Fruit fly (Drosophila melanogaster): ENCODE data around the gene inaF-A.

The inaF-A gene

DNA sequence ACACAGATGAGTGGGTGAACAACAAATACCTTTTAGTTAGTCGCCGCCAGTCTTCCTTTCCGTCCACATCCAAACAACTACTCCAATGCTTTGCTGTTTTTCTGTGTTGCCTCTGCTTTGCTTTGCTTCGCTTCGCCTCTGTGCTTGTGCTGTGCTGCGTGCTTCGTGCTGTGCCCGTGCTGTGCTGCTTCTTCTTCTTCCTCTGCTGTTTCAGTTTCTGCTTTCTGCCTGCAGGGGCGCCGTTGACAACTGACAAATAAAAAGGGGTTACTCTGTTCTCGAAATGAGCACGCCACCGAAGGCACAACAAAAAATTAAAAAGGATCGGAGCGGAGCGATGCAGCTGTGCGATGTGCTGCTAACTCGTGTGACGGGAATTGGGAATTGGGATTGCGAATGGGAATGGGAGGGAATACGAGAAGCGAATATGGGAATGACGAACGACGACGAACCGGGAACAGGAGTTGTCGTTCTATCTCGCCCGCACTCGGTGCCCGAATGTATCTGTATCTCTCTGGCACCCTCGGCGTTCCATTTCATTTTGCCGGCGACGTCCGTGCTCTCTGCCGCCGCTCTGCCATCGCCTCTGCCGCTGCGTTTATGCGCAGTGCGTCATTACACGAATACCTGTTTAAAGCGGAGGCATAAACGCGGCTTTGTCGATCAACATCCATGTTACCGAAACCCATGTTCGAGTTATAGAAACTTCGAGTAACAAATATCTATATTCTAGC, 19.0 kb downstream of the inaF-A start (continued):
- TF ChIP-seq CG15514 (GFP tag; optimal IDR thresholded peaks at IDR 0.05) (peak; percentile 77), grau (tag; optimal IDR thresholded peaks at IDR 0.05) (peak; percentile 73), chm (GFP tag; IDR thresholded peaks at IDR 0.05) (peak; percentile 42; the same call in 1 of the 2 replicates), Elba2 (GFP tag; optimal IDR thresholded peaks at IDR 0.05) (no peak), btn (GFP tag; optimal IDR thresholded peaks at IDR 0.05) (no peak), gcm2 (GFP tag; optimal IDR thresholded peaks at IDR 0.05) (no peak), seq (GFP tag; IDR thresholded peaks at IDR 0.05) (peak; percentile 62), Trl (optimal IDR thresholded peaks at IDR 0.05) (peak in 1 of 2 experiments; percentile 30), Trl (GFP tag; optimal IDR thresholded peaks at IDR 0.05) (peak; percentile 18), CG18599 (GFP tag; optimal IDR thresholded peaks at IDR 0.05) (peak; percentile 77), sob (GFP tag; IDR thresholded peaks at IDR 0.05) (peak; percentile 71), CG2199 (GFP tag; IDR thresholded peaks at IDR 0.05) (no peak), CTCF (GFP tag; optimal IDR thresholded peaks at IDR 0.05) (peak; percentile 84), vvl (GFP tag; IDR thresholded peaks at IDR 0.05) (peak; percentile 62), cato (GFP tag; optimal IDR thresholded peaks at IDR 0.05; ENCODE audit: borderline replicate concordance) (no peak), sima (GFP tag; optimal IDR thresholded peaks at IDR 0.05) (no peak), Bteb2 (GFP tag; optimal IDR thresholded peaks at IDR 0.05) (no peak), CG17912 (GFP tag; optimal IDR thresholded peaks at IDR 0.05) (peak; percentile 32), chn (GFP tag; optimal IDR thresholded peaks at IDR 0.05) (peak; percentile 25), grn (GFP tag; optimal IDR thresholded peaks at IDR 0.05) (no peak), CG9797 (GFP tag; optimal IDR thresholded peaks at IDR 0.05) (peak; percentile 3), Lhr (GFP tag; optimal IDR thresholded peaks at IDR 0.05) (peak; percentile 40), CG11560 (tag; IDR thresholded peaks at IDR 0.05) (peak; percentile 47; the same call in 2 of the 3 replicates), CG12391 (tag; optimal IDR thresholded peaks at IDR 0.05) (peak; percentile 52), gsb-n (tag; optimal IDR thresholded peaks at IDR 0.05) (peak; percentile 51), CG6175 (GFP tag; IDR thresholded peaks at IDR 0.05) (peak; percentile 88), HHEX (GFP tag; optimal IDR thresholded peaks at IDR 0.05) (peak; percentile 70), exex (tag; optimal IDR thresholded peaks at IDR 0.05) (no peak), sqz (GFP tag; optimal IDR thresholded peaks at IDR 0.05) (peak; percentile 46), gem (tag; optimal IDR thresholded peaks at IDR 0.05) (peak; percentile 71), CG8388 (GFP tag; optimal IDR thresholded peaks at IDR 0.05) (peak; percentile 34), CG14050 (GFP tag; IDR thresholded peaks at IDR 0.05) (peak; percentile 38; the same call in 1 of the 3 replicates), mirr (GFP tag; optimal IDR thresholded peaks at IDR 0.05) (peak; percentile 8), Ssrp (tag; optimal IDR thresholded peaks at IDR 0.05) (peak; percentile 36), CG17568 (GFP tag; optimal IDR thresholded peaks at IDR 0.05) (peak; percentile 2), CG6791 (GFP tag; IDR thresholded peaks at IDR 0.05; ENCODE audit: partially characterized antibody) (peak; percentile 62; the same call in 1 of the 3 replicates), p53 (GFP tag; optimal IDR thresholded peaks at IDR 0.05) (no peak), pho (GFP tag; optimal IDR thresholded peaks at IDR 0.05) (peak; percentile 79), gsb (GFP tag; IDR thresholded peaks at IDR 0.05) (no peak), CG17385 (GFP tag; optimal IDR thresholded peaks at IDR 0.05) (peak; percentile 98), otp (GFP tag; IDR thresholded peaks at IDR 0.05) (no peak; the same call in 2 of the 3 replicates), CG8290 (GFP tag; optimal IDR thresholded peaks at IDR 0.05) (no peak), CG8290 (tag; optimal IDR thresholded peaks at IDR 0.05) (peak; percentile 33 to 77), inv (GFP tag; IDR thresholded peaks at IDR 0.05; ENCODE audit: partially characterized antibody) (no peak), D (optimal IDR thresholded peaks at IDR 0.05) (peak; percentile 29), D (GFP tag; optimal IDR thresholded peaks at IDR 0.05) (peak; percentile 0), CG17802 (tag; optimal IDR thresholded peaks at IDR 0.05) (peak; percentile 6), hbn (GFP tag; IDR thresholded peaks at IDR 0.05; ENCODE audit: partially characterized antibody) (no peak), Optix (GFP tag; IDR thresholded peaks at IDR 0.05) (peak; percentile 62; the same call in 2 of the 3 replicates), H2.0 (GFP tag; IDR thresholded peaks at IDR 0.05) (peak; percentile 59), sr (GFP tag; IDR thresholded peaks at IDR 0.05) (no peak)

Data from whole organism, embryonic.